Fruit fly (Drosophila melanogaster) whole organism, wandering third instar larva: Measurements from ENCODE around the gene CG14837.

Experiments
- Abd-B ChIP-seq: fragments of >200 bp; optimal IDR thresholded peaks from 2 replicates; lab custom pipeline; 2017; ENCODE audit warnings: missing biosample characterization, missing genetic modification characterization
- Hr83 ChIP-seq: fragments of 200-300 bp; sonication (Bioruptor generic); optimal IDR thresholded peaks from 2 replicates; lab custom pipeline; 2016; ENCODE audit warnings: missing biosample characterization, mild to moderate bottlenecking, missing genetic modification characterization, moderate library complexity; ENCODE audit not compliant: poor library complexity, severe bottlenecking
- OdsH ChIP-seq: fragments of 200-800 bp; sonication (Bioruptor generic); optimal IDR thresholded peaks from 2 replicates; lab custom pipeline; 2016; ENCODE audit warnings: missing biosample characterization, mild to moderate bottlenecking, missing genetic modification characterization
- woc ChIP-seq: sonication (Bioruptor generic); optimal IDR thresholded peaks from 2 replicates; lab custom pipeline; 2016; ENCODE audit warnings: missing biosample characterization, mild to moderate bottlenecking, missing genetic modification characterization

dm6 chr3L:7545562-7545961 is 14.3 kb downstream of the CG14837 start:
- no peak for TF ChIP-seq woc
- no peak for TF ChIP-seq Hr83 (GFP tag; lab: Kevin White, UChicago)
- TF ChIP-seq OdsH (GFP tag; lab: Kevin White, UChicago), result no peak
- TF ChIP-seq Abd-B, result no peak
